Worm (Caenorhabditis elegans) whole organism, midembryonic: Measurements from ENCODE around the gene T05C3.6.

Experiments
- cog-1 ChIP-seq: sonication (generic microtip); optimal IDR thresholded peaks from 2 replicates; lab custom pipeline; 2016; ENCODE audit warnings: missing genetic modification characterization, missing compliant biosample characterization
- flt-1 ChIP-seq: fragments of 200-800 bp; sonication (Bioruptor generic); IDR thresholded peaks from 2 replicates; pipeline ENCODE4 v1.3.6; 2022; ENCODE audit warnings: missing genetic modification characterization, missing compliant biosample characterization

DNA sequence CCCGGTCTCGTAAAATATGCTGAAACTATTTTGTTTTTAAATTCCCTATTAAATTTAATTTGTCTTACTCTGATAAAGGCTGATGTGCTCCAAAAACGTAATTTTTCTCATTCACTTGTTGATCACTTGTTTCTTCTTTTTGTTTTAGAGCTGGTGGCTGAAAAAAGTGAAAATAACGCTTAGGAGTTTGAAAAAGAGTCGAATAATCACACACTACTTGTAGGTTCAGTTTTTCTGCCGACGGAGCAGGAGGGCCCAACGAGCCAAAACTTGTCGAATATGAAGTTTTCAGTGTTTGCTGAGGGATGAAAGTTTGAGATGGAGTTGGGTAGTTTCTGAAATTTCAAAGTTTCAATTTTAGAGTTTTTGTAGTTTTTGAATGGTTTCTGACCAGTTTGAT, 3.1 kb upstream of the T05C3.6 start:
- TF ChIP-seq cog-1: no peak
- no peak for TF ChIP-seq flt-1
